Fruit fly (Drosophila melanogaster) whole organism, embryonic: ENCODE results near the gene CG14507.

Source experiments
- Bgb ChIP-seq: fragments of 200-800 bp; sonication (Bioruptor generic); IDR thresholded peaks from 2 replicates; pipeline ENCODE4 v1.3.6; 2022; ENCODE audit warnings: missing biosample characterization, missing genetic modification characterization; ENCODE audit not compliant: partially characterized antibody
- Blimp-1 ChIP-seq: fragments of 200-800 bp; sonication (Bioruptor generic); optimal IDR thresholded peaks from 3 replicates; lab custom pipeline; 2018; ENCODE audit warnings: missing biosample characterization, missing genetic modification characterization, mild to moderate bottlenecking, moderate library complexity, missing genetic modification reagents
- CG12155 ChIP-seq: fragments of 200-800 bp; sonication (Bioruptor generic); optimal IDR thresholded peaks from 3 replicates; lab custom pipeline; 2016; ENCODE audit warnings: missing biosample characterization, missing genetic modification characterization
- CG12744 ChIP-seq: fragments of 200-800 bp; sonication (Bioruptor generic); optimal IDR thresholded peaks from 2 replicates; lab custom pipeline; 2016; ENCODE audit warnings: missing biosample characterization, missing genetic modification characterization
- CG14014 ChIP-seq: fragments of 200-800 bp; sonication (Bioruptor generic); IDR thresholded peaks from 2 replicates; pipeline ENCODE4 v1.3.6; 2022; ENCODE audit warnings: missing biosample characterization, missing genetic modification characterization
- CG14860 ChIP-seq: fragments of 200-800 bp; sonication (Bioruptor generic); IDR thresholded peaks from 3 replicates; pipeline ENCODE4 v1.3.6; 2022; ENCODE audit warnings: missing biosample characterization, missing genetic modification characterization; ENCODE audit not compliant: partially characterized antibody
- CG1529 ChIP-seq: fragments of 200-800 bp; sonication (Bioruptor generic); optimal IDR thresholded peaks from 3 replicates; lab custom pipeline; 2018; ENCODE audit warnings: missing biosample characterization, missing genetic modification characterization
- CG15514 ChIP-seq: fragments of 200-800 bp; sonication (Bioruptor generic); optimal IDR thresholded peaks from 3 replicates; lab custom pipeline; 2017; ENCODE audit warnings: missing biosample characterization, missing genetic modification characterization, mild to moderate bottlenecking, moderate library complexity, missing genetic modification reagents
- CG18599 ChIP-seq: fragments of 200-800 bp; sonication (Bioruptor generic); optimal IDR thresholded peaks from 3 replicates; lab custom pipeline; 2017; ENCODE audit warnings: missing biosample characterization, missing genetic modification characterization, mild to moderate bottlenecking, moderate library complexity, missing genetic modification reagents
- CG2678 ChIP-seq: fragments of 200-800 bp; sonication (Bioruptor generic); optimal IDR thresholded peaks from 3 replicates; lab custom pipeline; 2019; ENCODE audit warnings: missing biosample characterization, mild to moderate bottlenecking, missing genetic modification characterization, moderate library complexity
- CG30020 ChIP-seq: fragments of 200-800 bp; optimal IDR thresholded peaks from 2 replicates; lab custom pipeline; 2019; ENCODE audit warnings: missing biosample characterization, mild to moderate bottlenecking, missing genetic modification characterization, moderate library complexity
- CG4282 ChIP-seq: fragments of 200-800 bp; sonication (Bioruptor generic); optimal IDR thresholded peaks from 2 replicates; lab custom pipeline; 2016; ENCODE audit warnings: missing biosample characterization, missing genetic modification characterization
- CG43689 ChIP-seq: fragments of 200-800 bp; sonication (Bioruptor generic); IDR thresholded peaks from 2 replicates; pipeline ENCODE4 v1.3.6; 2022; ENCODE audit warnings: missing biosample characterization, missing genetic modification characterization
- CG4404 ChIP-seq: fragments of 200-800 bp; sonication (Bioruptor generic); IDR thresholded peaks from 2 replicates; pipeline ENCODE4 v1.3.6; 2022; ENCODE audit warnings: missing biosample characterization, missing genetic modification characterization
- Dll ChIP-seq: fragments of 200-800 bp; sonication (Bioruptor generic); IDR thresholded peaks from 4 replicates; pipeline ENCODE4 v1.3.6; 2022; ENCODE audit warnings: missing biosample characterization, missing genetic modification characterization; ENCODE audit not compliant: partially characterized antibody
- Doc3 ChIP-seq: fragments of 200-800 bp; sonication (Bioruptor generic); IDR thresholded peaks from 3 replicates; pipeline ENCODE4 v1.3.6; 2022; ENCODE audit warnings: missing biosample characterization, missing genetic modification characterization; ENCODE audit not compliant: partially characterized antibody
- Gsc ChIP-seq: fragments of 200-800 bp; sonication (Bioruptor generic); IDR thresholded peaks from 2 replicates; pipeline ENCODE4 v1.3.6; 2022; ENCODE audit warnings: missing biosample characterization, missing genetic modification characterization
- Gug ChIP-seq: fragments of 200-800 bp; sonication (Bioruptor generic); IDR thresholded peaks from 4 replicates; pipeline ENCODE4 v1.3.6; 2022; ENCODE audit warnings: missing biosample characterization, missing genetic modification characterization
- Med ChIP-seq: fragments of 200-800 bp; sonication (Bioruptor generic); peaks from one replicate; lab custom pipeline; 2016; ENCODE audit warnings: missing biosample characterization, missing genetic modification characterization, mild to moderate bottlenecking, inconsistent platforms, moderate library complexity
- NFAT ChIP-seq: fragments of 200-800 bp; sonication (Bioruptor generic); IDR thresholded peaks from 2 replicates; pipeline ENCODE4 v1.3.6; 2022; ENCODE audit warnings: missing biosample characterization, missing genetic modification characterization
- Nf-YB ChIP-seq: fragments of 200-800 bp; sonication (Bioruptor generic); optimal IDR thresholded peaks from 3 replicates; lab custom pipeline; 2019; ENCODE audit warnings: missing biosample characterization, mild to moderate bottlenecking, missing genetic modification characterization, moderate library complexity
- Rfx ChIP-seq: fragments of 200-800 bp; sonication (Bioruptor generic); IDR thresholded peaks from 2 replicates; pipeline ENCODE4 v1.3.6; 2022; ENCODE audit warnings: missing biosample characterization, missing genetic modification characterization
- Six4 ChIP-seq: fragments of 200-800 bp; sonication (Bioruptor generic); optimal IDR thresholded peaks from 2 replicates; lab custom pipeline; 2016; ENCODE audit warnings: missing biosample characterization, missing genetic modification characterization
- Xrp1 ChIP-seq: fragments of 200-800 bp; sonication (Bioruptor generic); IDR thresholded peaks from 2 replicates; pipeline ENCODE4 v1.3.6; 2022; ENCODE audit warnings: missing biosample characterization, missing genetic modification characterization
- YL-1 ChIP-seq: fragments of 200-800 bp; sonication (Bioruptor generic); optimal IDR thresholded peaks from 3 replicates; lab custom pipeline; 2017; ENCODE audit warnings: missing biosample characterization, mild to moderate bottlenecking, missing genetic modification characterization
- amos ChIP-seq: fragments of 200-800 bp; sonication (Bioruptor generic); IDR thresholded peaks from 2 replicates; pipeline ENCODE4 v1.3.6; 2022; ENCODE audit warnings: missing biosample characterization, missing genetic modification characterization; ENCODE audit not compliant: partially characterized antibody
- bowl ChIP-seq: fragments of 200-800 bp; sonication (Bioruptor generic); IDR thresholded peaks from 2 replicates; pipeline ENCODE4 v1.3.6; 2022; ENCODE audit warnings: missing biosample characterization, missing genetic modification characterization
- corto ChIP-seq: fragments of 200-800 bp; sonication (Bioruptor generic); optimal IDR thresholded peaks from 2 replicates; lab custom pipeline; 2016; ENCODE audit warnings: missing biosample characterization, mild to moderate bottlenecking, missing genetic modification characterization, moderate library complexity
- cwo ChIP-seq: fragments of 200-800 bp; sonication (Bioruptor generic); optimal IDR thresholded peaks from 3 replicates; lab custom pipeline; 2017; ENCODE audit warnings: missing biosample characterization, missing genetic modification characterization, mild to moderate bottlenecking, moderate library complexity, missing genetic modification reagents
- ham ChIP-seq: fragments of 200-800 bp; sonication (Bioruptor generic); IDR thresholded peaks from 2 replicates; pipeline ENCODE4 v1.3.6; 2022; ENCODE audit warnings: missing biosample characterization, missing genetic modification characterization
- hkb ChIP-seq, 2 experiments: fragments of 200-800 bp in 1 of 2; fragments of >200 bp in 1 of 2; sonication (Bioruptor generic) in 1 of 2; IDR thresholded peaks in 1 of 2; optimal IDR thresholded peaks in 1 of 2; 2 replicates each; pipeline versions ENCODE4 v1.3.6 to Lab custom; 2017 to 2022; ENCODE audit warnings: missing biosample characterization in 1 of 2, missing genetic modification characterization in 1 of 2
- ind ChIP-seq: fragments of 200-800 bp; sonication (Bioruptor generic); optimal IDR thresholded peaks from 3 replicates; lab custom pipeline; 2016; ENCODE audit warnings: missing biosample characterization, missing genetic modification characterization
- lab ChIP-seq: fragments of 200-800 bp; sonication (Bioruptor generic); optimal IDR thresholded peaks from 3 replicates; lab custom pipeline; 2017; ENCODE audit warnings: missing biosample characterization, missing genetic modification characterization, mild to moderate bottlenecking, moderate library complexity, missing genetic modification reagents
- maf-S ChIP-seq: fragments of 200-800 bp; sonication (Bioruptor generic); optimal IDR thresholded peaks from 2 replicates; lab custom pipeline; 2016; ENCODE audit warnings: missing biosample characterization, missing genetic modification characterization
- mam ChIP-seq: fragments of 200-800 bp; sonication (Bioruptor generic); optimal IDR thresholded peaks from 3 replicates; lab custom pipeline; 2016; ENCODE audit warnings: missing biosample characterization, missing genetic modification characterization
- nau ChIP-seq: fragments of 200-800 bp; sonication (Bioruptor generic); optimal IDR thresholded peaks from 3 replicates; lab custom pipeline; 2017; ENCODE audit warnings: missing biosample characterization, mild to moderate bottlenecking, missing genetic modification characterization, missing genetic modification reagents
- nerfin-2 ChIP-seq: fragments of 200-800 bp; sonication (Bioruptor generic); IDR thresholded peaks from 2 replicates; pipeline ENCODE4 v1.3.6; 2022; ENCODE audit warnings: missing biosample characterization, missing genetic modification characterization; ENCODE audit not compliant: partially characterized antibody
- nom ChIP-seq: fragments of 200-800 bp; sonication (Bioruptor generic); optimal IDR thresholded peaks from 2 replicates; lab custom pipeline; 2017; ENCODE audit warnings: missing biosample characterization, missing genetic modification characterization, mild to moderate bottlenecking, moderate library complexity, missing genetic modification reagents
- oc ChIP-seq: fragments of 200-800 bp; sonication (Bioruptor generic); optimal IDR thresholded peaks from 2 replicates; lab custom pipeline; 2018; ENCODE audit warnings: missing biosample characterization, mild to moderate bottlenecking, missing genetic modification characterization, moderate library complexity
- rib ChIP-seq: fragments of 200-800 bp; sonication (Bioruptor generic); IDR thresholded peaks from 2 replicates; pipeline ENCODE4 v1.3.6; 2022; ENCODE audit warnings: missing biosample characterization, missing genetic modification characterization
- row ChIP-seq: fragments of 200-800 bp; sonication (Bioruptor generic); IDR thresholded peaks from 3 replicates; pipeline ENCODE4 v1.3.6; 2022; ENCODE audit warnings: missing biosample characterization, missing genetic modification characterization
- sens ChIP-seq: fragments of 200-800 bp; sonication (Bioruptor generic); peaks from one replicate; lab custom pipeline; 2016; ENCODE audit warnings: missing biosample characterization, missing genetic modification characterization
- sim ChIP-seq: fragments of 200-800 bp; sonication (Bioruptor generic); IDR thresholded peaks from 2 replicates; pipeline ENCODE4 v1.3.6; 2022; ENCODE audit warnings: missing biosample characterization, missing genetic modification characterization
- slbo ChIP-seq: fragments of 200-800 bp; sonication (Bioruptor generic); IDR thresholded peaks from 2 replicates; pipeline ENCODE4 v1.3.6; 2022; ENCODE audit warnings: missing biosample characterization, missing genetic modification characterization
- ssp ChIP-seq: fragments of 200-800 bp; sonication (Bioruptor generic); IDR thresholded peaks from 2 replicates; pipeline ENCODE4 v1.3.6; 2022; ENCODE audit warnings: missing biosample characterization, missing genetic modification characterization
- sug ChIP-seq: fragments of 200-800 bp; optimal IDR thresholded peaks from 2 replicates; lab custom pipeline; 2019; ENCODE audit warnings: missing biosample characterization, mild to moderate bottlenecking, missing genetic modification characterization, moderate library complexity
- tin ChIP-seq: fragments of 200-800 bp; sonication (Bioruptor generic); optimal IDR thresholded peaks from 3 replicates; lab custom pipeline; 2016; ENCODE audit warnings: missing biosample characterization, missing genetic modification characterization

The CG14507 gene

dm6 chr3R:29199807-29200693 lies 27.5 kb downstream of the CG14507 start, which contains the start of gene CG11899:
TSS of gene CG11899 (plus strand) at chr3R:29200454.
- no peak for TF ChIP-seq ind (GFP tag; lab: Kevin White, UChicago)
- TF ChIP-seq bowl (GFP tag; lab: Robert Waterston, UW): no peak
- no peak for TF ChIP-seq Doc3 (GFP tag; lab: Robert Waterston, UW)
- peak; percentile 75; the same call in 3 of the 4 replicates for TF ChIP-seq Gug (GFP tag; lab: Robert Waterston, UW)
- 0 out of 2 replicates have a peak, but pooled peaks have one; percentile 17 for TF ChIP-seq amos (GFP tag; lab: Robert Waterston, UW)
- TF ChIP-seq CG14014: no peak
- TF ChIP-seq CG15514: no peak
- TF ChIP-seq CG12155 (GFP tag; lab: Kevin White, UChicago): no peak
- peak; percentile 7 for TF ChIP-seq mam
- peak; percentile 79 for TF ChIP-seq Med
- no peak for TF ChIP-seq nau (GFP tag; lab: Kevin White, UChicago)
- TF ChIP-seq tin (GFP tag; lab: Kevin White, UChicago): peak; percentile 9
- no peak for TF ChIP-seq ham (GFP tag; lab: Robert Waterston, UW)
- no peak for TF ChIP-seq oc (tag; lab: Kevin White, UChicago)
- TF ChIP-seq sug: peak; percentile 46
- no peak for TF ChIP-seq maf-S (GFP tag; lab: Kevin White, UChicago)
- no peak for TF ChIP-seq CG30020
- TF ChIP-seq corto (GFP tag; lab: Kevin White, UChicago): peak; percentile 77
- no peak for TF ChIP-seq CG14860 (GFP tag; lab: Robert Waterston, UW)
- 0 out of 2 replicates have a peak, but pooled peaks have one; percentile 42 for TF ChIP-seq Bgb (GFP tag; lab: Robert Waterston, UW)
- no peak for TF ChIP-seq CG4282 (GFP tag; lab: Kevin White, UChicago)
- TF ChIP-seq rib (GFP tag; lab: Robert Waterston, UW): no peak
- no peak for TF ChIP-seq sim (GFP tag; lab: Robert Waterston, UW)
- TF ChIP-seq CG2678: no peak
- no peak for TF ChIP-seq Six4 (GFP tag; lab: Kevin White, UChicago)
- 0 out of 3 replicates have a peak, but pooled peaks have one; percentile 12 for TF ChIP-seq row (GFP tag; lab: Robert Waterston, UW)
- no peak for TF ChIP-seq Dll (GFP tag; lab: Robert Waterston, UW)
- TF ChIP-seq cwo (GFP tag; lab: Kevin White, UChicago): peak; percentile 89
- no peak for TF ChIP-seq Nf-YB (GFP tag; lab: Kevin White, UChicago)
- TF ChIP-seq hkb (optimal IDR thresholded peaks at IDR 0.05; lab: Kevin White, UChicago): no peak
- TF ChIP-seq hkb (GFP tag; IDR thresholded peaks at IDR 0.05; lab: Robert Waterston, UW): no peak
- TF ChIP-seq lab (GFP tag; lab: Kevin White, UChicago): peak; percentile 21
- TF ChIP-seq CG4404 (GFP tag; lab: Robert Waterston, UW): peak; percentile 21; the same call in 1 of the 2 replicates
- TF ChIP-seq CG12744 (GFP tag; lab: Kevin White, UChicago): no peak
- TF ChIP-seq YL-1 (GFP tag; lab: Kevin White, UChicago): no peak
- TF ChIP-seq CG43689 (GFP tag; lab: Robert Waterston, UW): no peak
- TF ChIP-seq Xrp1 (GFP tag; lab: Robert Waterston, UW): peak; percentile 36; the same call in 1 of the 2 replicates
- TF ChIP-seq Rfx (GFP tag; lab: Robert Waterston, UW): peak; percentile 35; the same call in 1 of the 2 replicates
- TF ChIP-seq sens (GFP tag; lab: Kevin White, UChicago): peak; percentile 63
- peak; percentile 89 for TF ChIP-seq nom (GFP tag; lab: Kevin White, UChicago)
- TF ChIP-seq NFAT (GFP tag; lab: Robert Waterston, UW): 0 out of 2 replicates have a peak, but pooled peaks have one; percentile 23
- TF ChIP-seq Gsc: no peak
- TF ChIP-seq slbo (GFP tag; lab: Robert Waterston, UW): 0 out of 2 replicates have a peak, but pooled peaks have one; percentile 32
- TF ChIP-seq Blimp-1: no peak
- no peak for TF ChIP-seq nerfin-2
- TF ChIP-seq ssp: no peak
- peak; percentile 12 for TF ChIP-seq CG18599 (GFP tag; lab: Kevin White, UChicago)
- no peak for TF ChIP-seq CG1529
